Fruit fly (Drosophila melanogaster) whole organism, wandering third instar larva: Measurements from ENCODE around the gene CG5890.

Source experiments
- Hr83 ChIP-seq: fragments of 200-300 bp; sonication (Bioruptor generic); optimal IDR thresholded peaks from 2 replicates; lab custom pipeline; 2016; ENCODE audit warnings: missing biosample characterization, mild to moderate bottlenecking, missing genetic modification characterization, moderate library complexity; ENCODE audit not compliant: poor library complexity, severe bottlenecking
- br ChIP-seq: fragments of 200-800 bp; sonication (Bioruptor generic); optimal IDR thresholded peaks from 2 replicates; lab custom pipeline; 2016; ENCODE audit warnings: missing biosample characterization, missing genetic modification characterization
- h ChIP-seq: fragments of 200-800 bp; sonication (Bioruptor generic); optimal IDR thresholded peaks from 3 replicates; lab custom pipeline; 2016; ENCODE audit warnings: missing biosample characterization, mild to moderate bottlenecking, missing genetic modification characterization
- sv ChIP-seq: fragments of 200-800 bp; sonication (Bioruptor generic); optimal IDR thresholded peaks from 3 replicates; lab custom pipeline; 2016; ENCODE audit warnings: missing biosample characterization, missing genetic modification characterization
- woc ChIP-seq: sonication (Bioruptor generic); optimal IDR thresholded peaks from 2 replicates; lab custom pipeline; 2016; ENCODE audit warnings: missing biosample characterization, mild to moderate bottlenecking, missing genetic modification characterization

- TF ChIP-seq sv (GFP tag; lab: Kevin White, UChicago) (no peak), Hr83 (GFP tag; lab: Kevin White, UChicago) (no peak), h (GFP tag; lab: Kevin White, UChicago) (no peak), br (GFP tag; lab: Kevin White, UChicago) (no peak), woc (GFP tag; lab: Kevin White, UChicago) (no peak)
Measured at dm6 chr3R:25883877-25884276, 27.9 kb downstream of the CG5890 start.
